Worm (Caenorhabditis elegans): ENCODE data around the gene rpl-36.

The rpl-36 gene

ce11 chrIII:7188300-7189052, 8.4 kb downstream of the rpl-36 start, which contains the start of the genes F37C12.21 and F37C12.10 (continued):
- no peak for TF ChIP-seq zfh-2 (GFP tag; conservative IDR thresholded peaks at IDR 0.05)
- no peak for TF ChIP-seq cebp-1 (GFP tag; IDR thresholded peaks at IDR 0.05)
- TF ChIP-seq cebp-1 (tag; optimal IDR thresholded peaks at IDR 0.05) = peak; percentile 19
- TF ChIP-seq ztf-25 (GFP tag; IDR thresholded peaks at IDR 0.05) = 0 out of 2 replicates have a peak, but pooled peaks have one; percentile 22
- 0 out of 2 replicates have a peak, but pooled peaks have one; percentile 19 for TF ChIP-seq madf-3 (GFP tag; IDR thresholded peaks at IDR 0.05)
- 0 out of 2 replicates have a peak, but pooled peaks have one; percentile 29 for TF ChIP-seq lin-26 (GFP tag; IDR thresholded peaks at IDR 0.05)
- TF ChIP-seq madf-6 (GFP tag; IDR thresholded peaks at IDR 0.05) = peak; percentile 43; the same call in 1 of the 2 replicates
- no peak for TF ChIP-seq zim-3 (tag; optimal IDR thresholded peaks at IDR 0.05)
- no peak for TF ChIP-seq B0035.1 (tag; optimal IDR thresholded peaks at IDR 0.05)
- no peak for TF ChIP-seq xnd-1 (tag; optimal IDR thresholded peaks at IDR 0.05)
- TF ChIP-seq atf-7 (tag; optimal IDR thresholded peaks at IDR 0.05) = no peak
- TF ChIP-seq B0336.3 (GFP tag; IDR thresholded peaks at IDR 0.05) = peak; percentile 62
- TF ChIP-seq aptf-3 (GFP tag; IDR thresholded peaks at IDR 0.05) = 0 out of 2 replicates have a peak, but pooled peaks have one; percentile 17
- TF ChIP-seq aptf-2 (GFP tag; conservative IDR thresholded peaks at IDR 0.05) = no peak

DNA sequence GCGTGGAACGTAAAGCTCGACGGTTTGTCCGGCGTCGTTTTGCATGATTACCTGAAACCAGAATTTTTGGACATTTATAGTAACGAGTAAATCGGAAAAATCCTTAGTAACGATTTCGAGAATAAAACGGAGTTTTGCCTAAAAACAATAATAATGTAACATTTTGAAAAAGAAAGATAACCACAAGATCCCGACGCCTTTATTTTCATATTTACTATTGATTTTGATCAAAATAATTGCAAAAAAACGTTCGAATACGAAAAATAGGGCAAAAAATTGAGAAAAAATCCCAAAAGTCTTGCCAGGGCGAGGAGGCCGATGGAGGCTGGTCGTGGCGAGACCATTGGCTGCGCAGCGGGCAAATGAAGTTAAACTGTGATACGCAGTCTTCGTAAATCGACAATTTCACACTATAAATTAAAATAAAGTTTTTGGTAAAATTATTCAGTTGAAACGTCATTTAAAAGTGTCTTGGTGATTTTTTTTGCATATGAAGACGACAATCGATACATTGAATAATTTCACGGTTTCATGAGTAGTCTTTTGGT, 9.6 kb downstream of the rpl-36 start, which contains the start of gene rps-21:
TSS of gene rps-21 (minus strand) at position 51 of the 548 bp plus-strand sequence.
- TF ChIP-seq attf-6 (GFP tag; IDR thresholded peaks at IDR 0.05) (no peak), ceh-79 (tag; optimal IDR thresholded peaks at IDR 0.05) (no peak), B0336.3 (GFP tag; IDR thresholded peaks at IDR 0.05) (no peak), mxl-1 (tag; optimal IDR thresholded peaks at IDR 0.05) (no peak), efl-1 (GFP tag; optimal IDR thresholded peaks at IDR 0.05) (peak; percentile 42), hsf-1 (GFP tag; IDR thresholded peaks at IDR 0.05) (no peak), nhr-120 (GFP tag; IDR thresholded peaks at IDR 0.05) (no peak), nhr-80 (tag; optimal IDR thresholded peaks at IDR 0.05) (peak; percentile 42), madf-10 (tag; optimal IDR thresholded peaks at IDR 0.05) (peak; percentile 22), tlf-1 (GFP tag; optimal IDR thresholded peaks at IDR 0.05) (no peak), aptf-2 (GFP tag; conservative IDR thresholded peaks at IDR 0.05) (no peak), rpc-1 (optimal IDR thresholded peaks at IDR 0.05) (no peak), rpc-1 (tag; optimal IDR thresholded peaks at IDR 0.05) (no peak), F55B11.4 (tag; optimal IDR thresholded peaks at IDR 0.05; ENCODE audit: borderline replicate concordance, insufficient read depth) (no peak), hrde-1 (tag; optimal IDR thresholded peaks at IDR 0.05; ENCODE audit: borderline replicate concordance) (no peak), ztf-22 (GFP tag; optimal IDR thresholded peaks at IDR 0.05) (no peak), madf-8 (GFP tag; conservative IDR thresholded peaks at IDR 0.05) (no peak), hlh-26 (GFP tag; conservative IDR thresholded peaks at IDR 0.05) (no peak), rec-8 (tag; optimal IDR thresholded peaks at IDR 0.05) (no peak), attf-5 (GFP tag; optimal IDR thresholded peaks at IDR 0.05) (peak; percentile 62), F23B12.7 (tag; optimal IDR thresholded peaks at IDR 0.05; ENCODE audit: insufficient read depth) (peak; percentile 88), ztf-18 (tag; optimal IDR thresholded peaks at IDR 0.05) (peak; percentile 53), snpc-1.3 (tag; optimal IDR thresholded peaks at IDR 0.05; ENCODE audit: insufficient read depth) (peak; percentile 26), B0019.2 (GFP tag; conservative IDR thresholded peaks at IDR 0.05) (0 out of 2 replicates have a peak, but pooled peaks have one; percentile 47), D2030.7 (GFP tag; IDR thresholded peaks at IDR 0.05) (0 out of 2 replicates have a peak, but pooled peaks have one; percentile 25), egl-18 (GFP tag; IDR thresholded peaks at IDR 0.05) (no peak), Y53F4B.3 (GFP tag; IDR thresholded peaks at IDR 0.05) (no peak), bed-1 (GFP tag; IDR thresholded peaks at IDR 0.05) (no peak), madf-6 (GFP tag; IDR thresholded peaks at IDR 0.05) (peak; percentile 59), F10E7.11 (tag; optimal IDR thresholded peaks at IDR 0.05) (no peak), cebp-2 (GFP tag; IDR thresholded peaks at IDR 0.05) (no peak), lir-1 (GFP tag; conservative IDR thresholded peaks at IDR 0.05) (no peak), K12H6.12 (tag; optimal IDR thresholded peaks at IDR 0.05) (peak; percentile 21), hmg-1.2 (GFP tag; IDR thresholded peaks at IDR 0.05) (peak; percentile 89)
